Fruit fly (Drosophila melanogaster) whole organism, prepupa: Measurements from ENCODE around the gene ATPsynB.

Source experiments
- CG11762 ChIP-seq: fragments of 200-800 bp; sonication (Bioruptor generic); optimal IDR thresholded peaks from 3 replicates; lab custom pipeline; 2016; ENCODE audit warnings: missing biosample characterization, missing genetic modification characterization; ENCODE audit not compliant: insufficient read depth
- CG15336 ChIP-seq: fragments of 200-800 bp; sonication (Bioruptor generic); IDR thresholded peaks from 2 replicates; pipeline ENCODE4 v1.3.6; 2022; ENCODE audit warnings: missing biosample characterization, missing genetic modification characterization
- CG34406 ChIP-seq: fragments of 200-800 bp; sonication (Bioruptor generic); optimal IDR thresholded peaks from 3 replicates; lab custom pipeline; 2016; ENCODE audit warnings: missing biosample characterization, missing genetic modification characterization
- CG3919 ChIP-seq: fragments of 200-800 bp; sonication (Bioruptor generic); optimal IDR thresholded peaks from 3 replicates; lab custom pipeline; 2016; ENCODE audit warnings: missing biosample characterization, missing genetic modification characterization
- CG4318 ChIP-seq: fragments of 200-800 bp; sonication (Bioruptor generic); optimal IDR thresholded peaks from 3 replicates; lab custom pipeline; 2017; ENCODE audit warnings: missing biosample characterization, mild to moderate bottlenecking, missing genetic modification characterization
- CG6276 ChIP-seq: fragments of 200-800 bp; sonication (Bioruptor generic); optimal IDR thresholded peaks from 2 replicates; lab custom pipeline; 2017; ENCODE audit warnings: missing biosample characterization, mild to moderate bottlenecking, missing genetic modification characterization
- CG6854 ChIP-seq: fragments of 200-800 bp; sonication (Bioruptor generic); optimal IDR thresholded peaks from 2 replicates; lab custom pipeline; 2017; ENCODE audit warnings: missing biosample characterization, mild to moderate bottlenecking, missing genetic modification characterization
- Sox14 ChIP-seq: fragments of 200-800 bp; sonication (Bioruptor generic); optimal IDR thresholded peaks from 3 replicates; lab custom pipeline; 2016; ENCODE audit warnings: missing biosample characterization, missing genetic modification characterization
- Sox15 ChIP-seq: fragments of 200-800 bp; sonication (Bioruptor generic); optimal IDR thresholded peaks from 3 replicates; lab custom pipeline; 2016; ENCODE audit warnings: missing biosample characterization, missing genetic modification characterization
- esn ChIP-seq: fragments of 200-800 bp; sonication (Bioruptor generic); optimal IDR thresholded peaks from 2 replicates; lab custom pipeline; 2016; ENCODE audit warnings: missing biosample characterization, mild to moderate bottlenecking, missing genetic modification characterization, moderate library complexity
- salr ChIP-seq, 2 experiments: fragments of 200-800 bp; sonication (Bioruptor generic); optimal IDR thresholded peaks; 3 replicates each; lab custom pipeline; 2016 to 2018; ENCODE audit warnings: missing biosample characterization in 2 of 2, missing genetic modification characterization in 2 of 2, mild to moderate bottlenecking in 1 of 2

DNA sequence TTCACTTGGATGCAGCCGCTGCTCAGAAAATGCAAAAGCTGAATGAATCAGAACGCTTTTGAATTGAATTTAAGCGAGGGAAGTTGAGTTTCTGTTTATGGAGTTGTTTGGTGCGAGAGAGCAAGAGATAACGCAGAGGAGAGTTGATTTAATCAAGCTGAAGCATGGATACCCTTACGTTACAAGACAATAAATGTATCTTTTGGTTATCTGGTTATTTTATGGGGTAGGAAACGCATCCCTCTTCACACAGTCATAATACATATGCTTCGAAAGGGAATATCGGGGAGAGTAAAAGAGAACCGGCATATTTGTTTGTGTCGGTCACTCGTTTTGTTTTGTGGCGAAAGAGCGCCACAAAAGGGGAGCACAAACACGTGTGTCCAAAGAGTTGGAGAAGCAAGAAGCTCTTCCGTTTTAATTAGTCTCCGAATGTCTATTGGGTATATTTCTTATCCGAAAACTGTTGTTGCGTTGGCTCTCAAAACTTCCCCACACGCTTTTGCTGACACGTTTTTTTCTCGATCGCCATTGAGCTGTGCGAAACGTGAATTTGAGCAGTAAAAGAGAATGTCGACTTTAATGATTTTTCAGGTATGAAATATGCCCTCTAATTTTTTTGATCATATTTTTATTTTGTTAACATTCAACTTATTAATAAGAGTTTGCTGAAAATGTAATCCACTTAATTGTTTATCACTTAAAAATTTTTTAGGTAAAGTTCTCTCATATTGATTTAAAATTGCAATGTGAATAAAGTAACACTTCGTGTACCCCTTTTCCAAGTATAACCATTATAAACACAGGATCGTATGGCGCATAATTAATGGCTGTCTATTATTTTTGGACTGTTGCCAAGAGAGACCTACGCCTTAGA, 32.9 kb upstream of the ATPsynB start, which contains the start of gene Prps:
- TF ChIP-seq CG6854 (GFP tag; lab: Kevin White, UChicago) (peak; percentile 92), CG11762 (GFP tag; lab: Kevin White, UChicago) (peak; percentile 79), CG4318 (no peak), salr (GFP tag; optimal IDR thresholded peaks at IDR 0.05; lab: Kevin White, UChicago) (peak in 1 of 2 experiments; percentile 63), Sox14 (GFP tag; lab: Kevin White, UChicago) (peak; percentile 82), CG34406 (GFP tag; lab: Kevin White, UChicago) (peak; percentile 73), esn (GFP tag; lab: Kevin White, UChicago) (peak; percentile 91), CG15336 (GFP tag; lab: Robert Waterston, UW) (peak; percentile 83), CG3919 (peak; percentile 93), CG6276 (GFP tag; lab: Kevin White, UChicago) (no peak), Sox15 (GFP tag; lab: Kevin White, UChicago) (peak; percentile 61)
